Worm (Caenorhabditis elegans) whole organism, L1 larva: Measurements from ENCODE around the gene T21C12.4.

Experiments
- aha-1 ChIP-seq: fragments of 150-350 bp; optimal IDR thresholded peaks from 2 replicates; lab custom pipeline; 2014; ENCODE audit warnings: missing biosample characterization, missing genetic modification characterization
- ama-1 ChIP-seq: fragments of 150-350 bp; optimal IDR thresholded peaks from 2 replicates; lab custom pipeline; 2014
- elt-3 ChIP-seq, 6 experiments: fragments of 150-350 bp in 1 of 6; sonication (generic microtip); optimal IDR thresholded peaks; 2 replicates each; lab custom pipeline; 2017 to 2018; ENCODE audit warnings: missing biosample characterization in 6 of 6, missing genetic modification characterization in 6 of 6, inconsistent platforms in 1 of 6
- lsy-2 ChIP-seq, 2 experiments: fragments of 150-350 bp; optimal IDR thresholded peaks; 2 replicates each; lab custom pipeline; 2014; ENCODE audit warnings: missing biosample characterization in 2 of 2, missing genetic modification characterization in 2 of 2
- nhr-19 ChIP-seq: fragments of 200-800 bp; sonication (Bioruptor generic); conservative IDR thresholded peaks from 2 replicates; pipeline ENCODE4 v1.3.6; 2022; ENCODE audit warnings: missing genetic modification characterization, missing compliant biosample characterization
- tlp-1 ChIP-seq: fragments of 150-350 bp; optimal IDR thresholded peaks from 2 replicates; lab custom pipeline; 2014; ENCODE audit warnings: missing biosample characterization, missing genetic modification characterization

DNA sequence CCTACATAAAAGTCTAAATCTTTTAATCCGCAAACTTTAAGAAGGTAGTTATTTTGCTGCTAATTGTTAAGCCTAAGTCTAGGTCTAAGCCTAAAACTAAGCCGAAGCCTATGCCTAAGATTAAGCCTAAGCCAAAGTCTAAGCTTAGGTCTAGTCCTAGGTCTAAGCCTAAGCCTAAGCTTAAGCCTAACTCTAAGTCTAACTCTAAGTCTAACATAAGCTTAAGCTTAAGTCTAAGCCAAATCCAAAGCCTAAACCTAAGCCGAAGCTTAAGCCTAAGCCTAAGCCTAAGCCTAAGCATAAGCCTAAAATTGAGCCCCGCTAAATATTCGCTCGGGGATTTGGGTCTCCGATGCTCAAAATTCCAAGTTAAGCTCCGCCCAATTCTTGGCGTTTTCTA is 36.6 kb downstream of the T21C12.4 start:
- TF ChIP-seq elt-3 (tag; optimal IDR thresholded peaks at IDR 0.05; lab: Kevin White, UChicago): no peak
- no peak for TF ChIP-seq aha-1
- TF ChIP-seq tlp-1 (tag; lab: Kevin White, UChicago): no peak
- no peak for TF ChIP-seq lsy-2 (tag; optimal IDR thresholded peaks at IDR 0.05; lab: Kevin White, UChicago)
- TF ChIP-seq nhr-19: no peak
- TF ChIP-seq ama-1 (lab: Kevin White, UChicago): no peak
